Fruit fly (Drosophila melanogaster) whole organism, pupa: ENCODE data around the gene gdl-ORF39.

Source experiments
- CG13204 ChIP-seq: fragments of 200-800 bp; sonication (Bioruptor generic); optimal IDR thresholded peaks from 2 replicates; lab custom pipeline; 2018; ENCODE audit warnings: missing biosample characterization, mild to moderate bottlenecking, missing genetic modification characterization, moderate library complexity
- CG15710 ChIP-seq: fragments of 200-800 bp; sonication (Bioruptor generic); optimal IDR thresholded peaks from 2 replicates; lab custom pipeline; 2018; ENCODE audit warnings: missing biosample characterization, mild to moderate bottlenecking, missing genetic modification characterization, moderate library complexity
- CG32121 ChIP-seq: fragments of 200-800 bp; sonication (Bioruptor generic); IDR thresholded peaks from 2 replicates; pipeline ENCODE4 v1.3.6; 2022; ENCODE audit warnings: missing biosample characterization, missing genetic modification characterization
- EcR ChIP-seq: fragments of 200-800 bp; sonication (Bioruptor generic); optimal IDR thresholded peaks from 3 replicates; lab custom pipeline; 2019; ENCODE audit warnings: missing biosample characterization, missing genetic modification characterization, mild to moderate bottlenecking, moderate library complexity, missing genetic modification reagents
- Pif1A ChIP-seq: fragments of 200-800 bp; sonication (Bioruptor generic); optimal IDR thresholded peaks from 3 replicates; lab custom pipeline; 2016; ENCODE audit warnings: missing biosample characterization, missing genetic modification characterization

DNA sequence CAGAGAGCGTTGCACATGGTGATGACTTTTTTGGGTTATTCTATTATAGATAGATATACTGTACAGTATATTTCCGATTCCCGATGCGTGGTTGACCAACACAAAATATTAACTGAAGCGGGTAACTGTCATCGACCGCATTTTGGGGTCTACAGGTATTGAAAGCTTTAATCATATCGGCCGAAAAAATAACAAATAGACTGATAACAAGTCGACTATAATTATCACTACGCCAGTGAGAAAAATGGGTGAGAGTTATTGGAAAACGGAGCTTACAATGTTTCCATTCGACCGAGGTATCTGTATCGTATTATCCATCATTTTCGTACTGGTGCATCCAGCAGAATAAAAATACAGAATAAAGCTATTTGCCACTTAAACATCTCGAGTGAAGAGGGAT, 9.1 kb downstream of the gdl-ORF39 start:
- TF ChIP-seq CG32121 (GFP tag; lab: Robert Waterston, UW) (no peak), CG15710 (tag; lab: Kevin White, UChicago) (no peak), EcR (GFP tag; lab: Kevin White, UChicago) (no peak), Pif1A (GFP tag; lab: Kevin White, UChicago) (no peak), CG13204 (GFP tag; lab: Kevin White, UChicago) (no peak)
